Worm (Caenorhabditis elegans): ENCODE results near the gene C35A11.2.

DNA sequence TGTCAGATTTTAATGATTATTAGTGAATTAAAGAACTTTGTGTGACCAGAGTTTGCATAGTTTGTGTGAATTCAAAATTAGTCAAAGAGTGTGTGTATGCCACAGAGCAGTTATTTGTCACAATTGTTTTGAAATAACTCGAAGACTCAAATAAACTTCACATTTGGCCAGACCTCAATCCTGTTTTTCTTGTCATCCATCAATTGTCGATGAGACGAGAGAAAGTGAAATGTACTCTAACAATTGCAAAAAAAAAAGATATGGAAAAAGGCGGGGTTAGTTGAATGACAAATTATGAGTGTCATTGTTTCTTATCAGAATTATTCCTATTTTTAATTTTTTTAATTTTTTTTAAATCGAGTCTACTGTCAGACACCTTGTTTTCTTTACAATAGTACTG is 21.2 kb upstream of the C35A11.2 start, which contains the start of gene T09D3.8:
- TF ChIP-seq unc-62 (GFP tag; optimal IDR thresholded peaks at IDR 0.05) (no peak), nhr-28 (tag; optimal IDR thresholded peaks at IDR 0.05) (no peak), pha-4 (tag; optimal IDR thresholded peaks at IDR 0.05) (no peak), zip-8 (tag; optimal IDR thresholded peaks at IDR 0.05) (no peak), ceh-83 (GFP tag; optimal IDR thresholded peaks at IDR 0.05) (no peak)
